Worm (Caenorhabditis elegans): Measurements from ENCODE around the gene cutl-19.

DNA sequence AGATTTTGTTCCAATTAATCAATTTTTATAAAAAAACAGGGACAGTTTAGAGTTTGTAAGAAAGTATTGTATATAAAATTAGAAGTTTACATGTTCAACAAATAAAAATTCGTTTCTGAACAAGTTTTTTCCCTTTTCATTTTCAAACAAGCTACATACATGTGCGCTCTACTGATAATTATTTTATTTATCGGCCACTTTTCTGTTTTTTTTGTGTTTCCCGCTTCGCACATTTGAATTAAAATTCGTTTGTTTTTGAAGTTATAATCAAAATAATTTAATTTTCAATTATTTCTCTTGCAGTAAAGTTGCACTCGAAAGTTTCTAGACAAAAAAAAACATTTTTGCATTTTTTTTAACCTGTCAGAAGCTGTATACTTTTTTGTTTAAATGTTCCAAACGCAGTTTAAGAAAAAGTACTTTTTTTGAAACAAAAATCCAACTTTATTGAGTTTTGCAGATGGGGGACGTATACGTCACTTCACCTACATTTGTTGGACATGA, 26.7 kb downstream of the cutl-19 start, which contains the start of gene hira-1:
- TF ChIP-seq W03F9.2 (tag; optimal IDR thresholded peaks at IDR 0.05), result peak; percentile 45
- TF ChIP-seq dao-5 (tag; optimal IDR thresholded peaks at IDR 0.05), result no peak
